Worm (Caenorhabditis elegans) whole organism, mixed stage, embryonic: ENCODE measurements around the gene K10B4.1.

Experiments used
- M03D4.4 ChIP-seq: sonication (generic microtip); optimal IDR thresholded peaks from 2 replicates; lab custom pipeline; 2017; ENCODE audit warnings: mild to moderate bottlenecking, missing genetic modification characterization, missing compliant biosample characterization
- bed-3 ChIP-seq: fragments of 200-800 bp; sonication (Bioruptor generic); optimal IDR thresholded peaks from 3 replicates; lab custom pipeline; 2018; ENCODE audit warnings: mild to moderate bottlenecking, missing genetic modification characterization, moderate library complexity, missing compliant biosample characterization
- blmp-1 ChIP-seq: fragments of 150-350 bp; optimal IDR thresholded peaks from 2 replicates; lab custom pipeline; 2014; ENCODE audit warnings: missing biosample characterization, missing genetic modification characterization
- ceh-39 ChIP-seq: fragments of 150-350 bp; optimal IDR thresholded peaks from 2 replicates; lab custom pipeline; 2014; ENCODE audit warnings: missing biosample characterization, missing genetic modification characterization
- ceh-43 ChIP-seq: fragments of 200-800 bp; sonication (Bioruptor generic); optimal IDR thresholded peaks from 2 replicates; lab custom pipeline; 2018; ENCODE audit warnings: mild to moderate bottlenecking, missing genetic modification characterization, moderate library complexity, missing compliant biosample characterization
- ceh-83 ChIP-seq: fragments of 200-800 bp; sonication (Bioruptor generic); optimal IDR thresholded peaks from 2 replicates; lab custom pipeline; 2018; ENCODE audit warnings: mild to moderate bottlenecking, missing genetic modification characterization, missing compliant biosample characterization
- ces-1 ChIP-seq: fragments of 150-350 bp; optimal IDR thresholded peaks from 2 replicates; lab custom pipeline; 2014; ENCODE audit warnings: missing biosample characterization, missing genetic modification reagents, missing genetic modification characterization
- elt-1 ChIP-seq: sonication (generic microtip); optimal IDR thresholded peaks from 2 replicates; lab custom pipeline; 2017; ENCODE audit warnings: missing genetic modification characterization, mild to moderate bottlenecking, missing compliant biosample characterization, antibody characterized with exemption, moderate library complexity, borderline replicate concordance; ENCODE audit not compliant: insufficient read depth
- ham-2 ChIP-seq: fragments of 200-800 bp; sonication (Bioruptor generic); optimal IDR thresholded peaks from 2 replicates; lab custom pipeline; 2018; ENCODE audit warnings: mild to moderate bottlenecking, missing genetic modification characterization, missing compliant biosample characterization
- hlh-1 ChIP-seq: fragments of 150-350 bp; optimal IDR thresholded peaks from 2 replicates; lab custom pipeline; 2014; ENCODE audit warnings: missing biosample characterization, missing genetic modification reagents, missing genetic modification characterization
- lin-13 ChIP-seq: fragments of 150-350 bp; optimal IDR thresholded peaks from 2 replicates; lab custom pipeline; 2014; ENCODE audit warnings: missing biosample characterization, missing genetic modification characterization
- mep-1 ChIP-seq: fragments of 150-350 bp; optimal IDR thresholded peaks from 2 replicates; lab custom pipeline; 2017; ENCODE audit warnings: missing biosample characterization, missing genetic modification reagents, missing genetic modification characterization, inconsistent platforms
- nhr-12 ChIP-seq: fragments of 150-350 bp; optimal IDR thresholded peaks from 2 replicates; lab custom pipeline; 2014; ENCODE audit warnings: missing biosample characterization, missing genetic modification characterization
- nhr-2 ChIP-seq: fragments of 150-350 bp; optimal IDR thresholded peaks from 2 replicates; lab custom pipeline; 2014; ENCODE audit warnings: missing biosample characterization, missing genetic modification characterization
- nhr-237 ChIP-seq: fragments of 150-350 bp; optimal IDR thresholded peaks from 2 replicates; lab custom pipeline; 2014; ENCODE audit warnings: missing biosample characterization, missing genetic modification characterization
- nhr-28 ChIP-seq: fragments of 150-350 bp; optimal IDR thresholded peaks from 2 replicates; lab custom pipeline; 2014; ENCODE audit warnings: missing biosample characterization, missing genetic modification characterization
- nhr-76 ChIP-seq: sonication (generic microtip); optimal IDR thresholded peaks from 2 replicates; lab custom pipeline; 2017; ENCODE audit warnings: missing biosample characterization, missing genetic modification characterization
- pha-4 ChIP-seq: fragments of 150-350 bp; optimal IDR thresholded peaks from 2 replicates; lab custom pipeline; 2018; ENCODE audit warnings: missing biosample characterization, missing genetic modification reagents, missing genetic modification characterization
- sem-2 ChIP-seq: fragments of 200-800 bp; sonication (Bioruptor generic); optimal IDR thresholded peaks from 2 replicates; lab custom pipeline; 2018; ENCODE audit warnings: mild to moderate bottlenecking, missing genetic modification characterization, missing compliant biosample characterization
- sptf-1 ChIP-seq: sonication (generic microtip); optimal IDR thresholded peaks from 2 replicates; lab custom pipeline; 2017; ENCODE audit warnings: mild to moderate bottlenecking, missing genetic modification characterization, moderate library complexity, missing compliant biosample characterization
- tbx-8 ChIP-seq: fragments of 200-800 bp; sonication (Bioruptor generic); optimal IDR thresholded peaks from 2 replicates; lab custom pipeline; 2018; ENCODE audit warnings: mild to moderate bottlenecking, missing genetic modification characterization, moderate library complexity, missing compliant biosample characterization
- unc-120 ChIP-seq: sonication (generic microtip); optimal IDR thresholded peaks from 2 replicates; lab custom pipeline; 2017; ENCODE audit warnings: missing genetic modification characterization, missing compliant biosample characterization; ENCODE audit not compliant: poor library complexity, severe bottlenecking
- unc-39 ChIP-seq: fragments of 150-350 bp; optimal IDR thresholded peaks from 2 replicates; lab custom pipeline; 2014; ENCODE audit warnings: missing biosample characterization, missing genetic modification characterization
- zip-8 ChIP-seq: fragments of 150-350 bp; optimal IDR thresholded peaks from 2 replicates; lab custom pipeline; 2014; ENCODE audit warnings: missing biosample characterization, missing genetic modification characterization
- ztf-11 ChIP-seq: fragments of 150-350 bp; optimal IDR thresholded peaks from 2 replicates; lab custom pipeline; 2014; ENCODE audit warnings: missing biosample characterization, missing genetic modification characterization

The K10B4.1 gene

DNA sequence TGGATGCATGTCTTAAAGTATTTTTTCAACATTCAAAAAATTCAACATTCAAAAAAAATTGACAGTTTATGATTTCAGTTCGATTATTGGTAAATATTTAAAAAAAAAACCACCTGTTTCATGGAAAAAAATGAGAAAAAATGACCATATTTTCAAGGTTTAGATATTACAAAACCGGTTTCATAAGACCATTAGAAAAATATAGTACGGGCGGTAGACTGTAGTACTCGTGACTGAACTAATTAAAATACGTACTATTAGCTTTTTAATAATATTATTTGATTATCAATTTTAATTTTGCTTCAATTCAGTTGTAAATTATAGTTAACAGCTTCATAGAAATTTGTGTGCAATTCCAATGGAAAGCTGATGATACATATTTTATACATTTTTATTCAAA lies 41.4 kb downstream of the K10B4.1 start:
- no peak for TF ChIP-seq unc-120 (tag; lab: Kevin White, UChicago)
- TF ChIP-seq, all 35 proteins: peak for 0

- no peak for TF ChIP-seq M03D4.4 (tag; lab: Kevin White, UChicago)
These were observed 42.9 kb downstream of the K10B4.1 start for ce11 chrII:178146-178545.

ce11 chrII:178993-179392 lies 43.7 kb downstream of the K10B4.1 start, which contains the start of gene T01D1.4:
Gene T01D1.4 (minus strand): TSS chrII:179093.
- TF ChIP-seq nhr-12 (tag; lab: Kevin White, UChicago) = no peak
- TF ChIP-seq unc-39 (tag; lab: Kevin White, UChicago) = no peak
- TF ChIP-seq mep-1 (tag; lab: Kevin White, UChicago) = no peak
- TF ChIP-seq elt-1 (tag; lab: Kevin White, UChicago) = no peak
- no peak for TF ChIP-seq tbx-8

- TF ChIP-seq lin-13 (tag; lab: Kevin White, UChicago) (no peak), sptf-1 (tag; lab: Kevin White, UChicago) (no peak), sem-2 (no peak), unc-120 (tag; lab: Kevin White, UChicago) (no peak)
These were observed 51.2 kb downstream of the K10B4.1 start, which contains the start of gene T01D1.8 for ce11 chrII:186504-186903. Gene T01D1.8 (plus strand): TSS chrII:186739.

DNA sequence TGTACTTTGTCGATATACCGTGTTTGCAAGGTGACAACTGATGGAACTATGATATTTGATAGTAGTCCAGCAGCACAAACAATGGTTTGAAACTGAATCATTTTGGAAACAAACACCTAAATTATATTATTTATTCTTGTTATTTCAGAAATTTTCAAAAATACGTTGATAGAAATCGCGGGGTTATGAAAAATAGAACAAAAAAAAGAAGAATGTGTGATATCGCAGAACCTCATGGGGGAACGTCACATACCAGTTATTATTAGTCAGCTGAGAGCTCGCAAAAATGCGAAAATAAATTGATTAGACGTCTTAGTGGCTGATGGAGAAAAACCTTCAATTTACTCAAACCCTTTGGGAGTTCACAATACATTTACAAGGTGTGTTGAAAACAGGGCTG lies 53.7 kb downstream of the K10B4.1 start, which contains the start of gene T01D1.5:
Gene T01D1.5, minus strand, starts transcription at position 101 of the 400 bp plus-strand sequence.
- TF ChIP-seq nhr-76 (tag; lab: Kevin White, UChicago) (no peak), ztf-11 (tag; lab: Kevin White, UChicago) (no peak), nhr-28 (tag; lab: Kevin White, UChicago) (no peak), ceh-39 (tag; lab: Kevin White, UChicago) (no peak), pha-4 (tag; lab: Kevin White, UChicago) (no peak), nhr-237 (tag; lab: Kevin White, UChicago) (no peak), sem-2 (no peak), elt-1 (tag; lab: Kevin White, UChicago) (no peak), bed-3 (GFP tag; lab: Kevin White, UChicago) (no peak), nhr-2 (tag; lab: Kevin White, UChicago) (no peak), ces-1 (GFP tag; lab: Kevin White, UChicago) (no peak), ceh-43 (GFP tag; lab: Kevin White, UChicago) (no peak), ham-2 (no peak), blmp-1 (tag; lab: Kevin White, UChicago) (no peak), mep-1 (tag; lab: Kevin White, UChicago) (no peak), zip-8 (no peak), hlh-1 (tag; lab: Kevin White, UChicago) (no peak), ceh-83 (GFP tag; lab: Kevin White, UChicago) (no peak)
